Fruit fly (Drosophila melanogaster) whole organism, embryonic: ENCODE results near the gene loj.

ENCODE experiments used
- ATbp ChIP-seq: fragments of 200-800 bp; sonication (Bioruptor generic); optimal IDR thresholded peaks from 2 replicates; lab custom pipeline; 2017; ENCODE audit warnings: missing biosample characterization, mild to moderate bottlenecking, missing genetic modification characterization, missing genetic modification reagents
- Atf3 ChIP-seq: fragments of 200-800 bp; sonication (Bioruptor generic); optimal IDR thresholded peaks from 3 replicates; lab custom pipeline; 2016; ENCODE audit warnings: missing biosample characterization, missing genetic modification characterization
- Blimp-1 ChIP-seq: fragments of 200-800 bp; sonication (Bioruptor generic); optimal IDR thresholded peaks from 3 replicates; lab custom pipeline; 2018; ENCODE audit warnings: missing biosample characterization, missing genetic modification characterization, mild to moderate bottlenecking, moderate library complexity, missing genetic modification reagents
- CG11695 ChIP-seq: fragments of 200-800 bp; sonication (Bioruptor generic); IDR thresholded peaks from 3 replicates; pipeline ENCODE4 v1.3.6; 2022; ENCODE audit warnings: missing biosample characterization, missing genetic modification characterization
- CG13424 ChIP-seq: fragments of 200-800 bp; sonication (Bioruptor generic); optimal IDR thresholded peaks from 2 replicates; lab custom pipeline; 2019; ENCODE audit warnings: missing biosample characterization, mild to moderate bottlenecking, missing genetic modification characterization, moderate library complexity
- CG13775 ChIP-seq: fragments of 200-800 bp; sonication (Bioruptor generic); optimal IDR thresholded peaks from 3 replicates; lab custom pipeline; 2017; ENCODE audit warnings: missing biosample characterization, mild to moderate bottlenecking, missing genetic modification characterization
- CG14965 ChIP-seq: fragments of 200-800 bp; sonication (Bioruptor generic); optimal IDR thresholded peaks from 2 replicates; lab custom pipeline; 2016; ENCODE audit warnings: missing biosample characterization, missing genetic modification characterization, borderline replicate concordance
- CG1647 ChIP-seq: fragments of 200-800 bp; sonication (Bioruptor generic); optimal IDR thresholded peaks from 3 replicates; lab custom pipeline; 2016; ENCODE audit warnings: missing biosample characterization, missing genetic modification characterization
- CG2678 ChIP-seq: fragments of 200-800 bp; sonication (Bioruptor generic); optimal IDR thresholded peaks from 3 replicates; lab custom pipeline; 2019; ENCODE audit warnings: missing biosample characterization, mild to moderate bottlenecking, missing genetic modification characterization, moderate library complexity
- CG3281 ChIP-seq: fragments of 200-800 bp; sonication (Bioruptor generic); optimal IDR thresholded peaks from 3 replicates; lab custom pipeline; 2017; ENCODE audit warnings: missing biosample characterization, mild to moderate bottlenecking, missing genetic modification characterization
- CG3407 ChIP-seq: fragments of 200-800 bp; sonication (Bioruptor generic); optimal IDR thresholded peaks from 2 replicates; lab custom pipeline; 2018; ENCODE audit warnings: missing biosample characterization, mild to moderate bottlenecking, missing genetic modification characterization
- CG3847 ChIP-seq: fragments of 200-800 bp; sonication (Bioruptor generic); IDR thresholded peaks from 2 replicates; pipeline ENCODE4 v1.3.6; 2022; ENCODE audit warnings: missing biosample characterization, missing genetic modification characterization
- CG4282 ChIP-seq: fragments of 200-800 bp; sonication (Bioruptor generic); optimal IDR thresholded peaks from 2 replicates; lab custom pipeline; 2016; ENCODE audit warnings: missing biosample characterization, missing genetic modification characterization
- CG7556 ChIP-seq: fragments of 200-800 bp; sonication (Bioruptor generic); optimal IDR thresholded peaks from 2 replicates; lab custom pipeline; 2017; ENCODE audit warnings: missing biosample characterization, mild to moderate bottlenecking, missing genetic modification characterization
- CG8359 ChIP-seq: fragments of 200-800 bp; sonication (Bioruptor generic); optimal IDR thresholded peaks from 2 replicates; lab custom pipeline; 2017; ENCODE audit warnings: missing biosample characterization, mild to moderate bottlenecking, missing genetic modification characterization, borderline replicate concordance
- CG9932 ChIP-seq: fragments of 200-800 bp; sonication (Bioruptor generic); IDR thresholded peaks from 2 replicates; pipeline ENCODE4 v1.3.6; 2022; ENCODE audit warnings: missing biosample characterization, missing genetic modification characterization
- Camta ChIP-seq: fragments of 200-800 bp; sonication (Bioruptor generic); optimal IDR thresholded peaks from 2 replicates; lab custom pipeline; 2016; ENCODE audit warnings: missing biosample characterization, missing genetic modification characterization
- CoRest ChIP-seq: fragments of 200-800 bp; sonication (Bioruptor generic); optimal IDR thresholded peaks from 3 replicates; lab custom pipeline; 2018; ENCODE audit warnings: missing biosample characterization, mild to moderate bottlenecking, missing genetic modification characterization, moderate library complexity
- CrebB ChIP-seq: fragments of 200-800 bp; sonication (Bioruptor generic); optimal IDR thresholded peaks from 3 replicates; lab custom pipeline; 2018; ENCODE audit warnings: missing biosample characterization, mild to moderate bottlenecking, missing genetic modification characterization
- Drgx ChIP-seq: fragments of 200-800 bp; sonication (Bioruptor generic); IDR thresholded peaks from 2 replicates; pipeline ENCODE4 v1.3.6; 2022; ENCODE audit warnings: missing biosample characterization, missing genetic modification characterization
- Eip74EF ChIP-seq, 2 experiments: fragments of 200-800 bp in 1 of 2; fragments of >200 bp in 1 of 2; sonication (Bioruptor generic) in 1 of 2; optimal IDR thresholded peaks; 2 replicates each; lab custom pipeline; 2017 to 2019; ENCODE audit warnings: missing biosample characterization in 2 of 2, missing genetic modification characterization in 2 of 2, mild to moderate bottlenecking in 1 of 2, moderate library complexity in 1 of 2
- Fer3 ChIP-seq: fragments of 200-800 bp; sonication (Bioruptor generic); optimal IDR thresholded peaks from 2 replicates; lab custom pipeline; 2018; ENCODE audit warnings: missing biosample characterization, mild to moderate bottlenecking, missing genetic modification characterization, moderate library complexity
- HHEX ChIP-seq: fragments of 200-800 bp; sonication (Bioruptor generic); optimal IDR thresholded peaks from 3 replicates; lab custom pipeline; 2017; ENCODE audit warnings: missing biosample characterization, mild to moderate bottlenecking, missing genetic modification characterization, missing genetic modification reagents
- Nf-YA ChIP-seq: fragments of 200-800 bp; sonication (Bioruptor generic); IDR thresholded peaks from 2 replicates; pipeline ENCODE4 v1.3.6; 2022; ENCODE audit warnings: missing biosample characterization, missing genetic modification characterization
- PHDP ChIP-seq: fragments of 200-800 bp; sonication (Bioruptor generic); optimal IDR thresholded peaks from 3 replicates; lab custom pipeline; 2018; ENCODE audit warnings: missing biosample characterization, mild to moderate bottlenecking, missing genetic modification characterization, moderate library complexity
- Rx ChIP-seq: fragments of 200-800 bp; sonication (Bioruptor generic); IDR thresholded peaks from 2 replicates; pipeline ENCODE4 v1.3.6; 2022; ENCODE audit warnings: missing biosample characterization, missing genetic modification characterization
- Six4 ChIP-seq: fragments of 200-800 bp; sonication (Bioruptor generic); optimal IDR thresholded peaks from 2 replicates; lab custom pipeline; 2016; ENCODE audit warnings: missing biosample characterization, missing genetic modification characterization
- Sox100B ChIP-seq: fragments of 200-800 bp; sonication (Bioruptor generic); optimal IDR thresholded peaks from 3 replicates; lab custom pipeline; 2018; ENCODE audit warnings: missing biosample characterization, mild to moderate bottlenecking, missing genetic modification characterization
- Sry-δ ChIP-seq: fragments of 200-800 bp; sonication (Bioruptor generic); optimal IDR thresholded peaks from 2 replicates; lab custom pipeline; 2016; ENCODE audit warnings: missing biosample characterization, missing genetic modification characterization
- Ssrp ChIP-seq: fragments of 200-800 bp; sonication (Bioruptor generic); optimal IDR thresholded peaks from 2 replicates; lab custom pipeline; 2018; ENCODE audit warnings: missing biosample characterization, mild to moderate bottlenecking, missing genetic modification characterization, moderate library complexity
- ap ChIP-seq: fragments of 200-800 bp; sonication (Bioruptor generic); IDR thresholded peaks from 2 replicates; pipeline ENCODE4 v1.3.6; 2022; ENCODE audit warnings: missing biosample characterization, missing genetic modification characterization
- ash1 ChIP-seq: fragments of 200-800 bp; sonication (Bioruptor generic); optimal IDR thresholded peaks from 2 replicates; lab custom pipeline; 2018; ENCODE audit warnings: missing biosample characterization, mild to moderate bottlenecking, missing genetic modification characterization
- bsh ChIP-seq, 2 experiments: fragments of 200-800 bp; sonication (Bioruptor generic); optimal IDR thresholded peaks; 2 replicates each; lab custom pipeline; 2017 to 2018; ENCODE audit warnings: mild to moderate bottlenecking in 2 of 2, missing biosample characterization in 2 of 2, missing genetic modification characterization in 2 of 2, moderate library complexity in 1 of 2
- chinmo ChIP-seq: fragments of 200-800 bp; sonication (Bioruptor generic); IDR thresholded peaks from 4 replicates; pipeline ENCODE4 v1.3.6; 2022; ENCODE audit warnings: missing biosample characterization, missing genetic modification characterization; ENCODE audit not compliant: partially characterized antibody
- crp ChIP-seq, 2 experiments: fragments of 200-800 bp; sonication (Bioruptor generic); optimal IDR thresholded peaks; 2 replicates in 1 of 2; 3 replicates in 1 of 2; lab custom pipeline; 2017; ENCODE audit warnings: missing biosample characterization in 2 of 2, missing genetic modification characterization in 2 of 2, mild to moderate bottlenecking in 1 of 2, moderate library complexity in 1 of 2
- fd64A ChIP-seq: fragments of 200-800 bp; sonication (Bioruptor generic); optimal IDR thresholded peaks from 3 replicates; lab custom pipeline; 2018; ENCODE audit warnings: missing biosample characterization, mild to moderate bottlenecking, missing genetic modification characterization
- gcm2 ChIP-seq: fragments of 200-800 bp; sonication (Bioruptor generic); optimal IDR thresholded peaks from 2 replicates; lab custom pipeline; 2016; ENCODE audit warnings: missing biosample characterization, missing genetic modification characterization
- gem ChIP-seq: fragments of 200-800 bp; sonication (Bioruptor generic); optimal IDR thresholded peaks from 2 replicates; lab custom pipeline; 2019; ENCODE audit warnings: missing biosample characterization, mild to moderate bottlenecking, missing genetic modification characterization, moderate library complexity
- nom ChIP-seq: fragments of 200-800 bp; sonication (Bioruptor generic); optimal IDR thresholded peaks from 2 replicates; lab custom pipeline; 2017; ENCODE audit warnings: missing biosample characterization, missing genetic modification characterization, mild to moderate bottlenecking, moderate library complexity, missing genetic modification reagents
- oc ChIP-seq: fragments of 200-800 bp; sonication (Bioruptor generic); optimal IDR thresholded peaks from 2 replicates; lab custom pipeline; 2018; ENCODE audit warnings: missing biosample characterization, mild to moderate bottlenecking, missing genetic modification characterization, moderate library complexity
- pan ChIP-seq, 4 experiments: fragments of >200 bp in 3 of 4; fragments of 200-800 bp in 1 of 4; sonication (Bioruptor generic) in 1 of 4; optimal IDR thresholded peaks in 3 of 4; IDR thresholded peaks in 1 of 4; 2 replicates each; pipeline versions ENCODE4 v1.3.6 to Lab custom; 2017 to 2022; ENCODE audit warnings: missing biosample characterization in 2 of 4, missing genetic modification characterization in 2 of 4, mixed read lengths in 1 of 4
- slp2 ChIP-seq: fragments of 200-800 bp; sonication (Bioruptor generic); optimal IDR thresholded peaks from 2 replicates; lab custom pipeline; 2016; ENCODE audit warnings: missing biosample characterization, missing genetic modification characterization
- so ChIP-seq: fragments of 200-800 bp; sonication (Bioruptor generic); IDR thresholded peaks from 3 replicates; pipeline ENCODE4 v1.3.6; 2022; ENCODE audit warnings: missing biosample characterization, missing genetic modification characterization
- unpg ChIP-seq: fragments of 200-800 bp; sonication (Bioruptor generic); optimal IDR thresholded peaks from 3 replicates; lab custom pipeline; 2018; ENCODE audit warnings: missing biosample characterization, mild to moderate bottlenecking, missing genetic modification characterization, moderate library complexity
- wek ChIP-seq: fragments of 200-800 bp; sonication (Bioruptor generic); optimal IDR thresholded peaks from 3 replicates; lab custom pipeline; 2018; ENCODE audit warnings: missing biosample characterization, mild to moderate bottlenecking, missing genetic modification characterization, moderate library complexity

Gene loj

DNA sequence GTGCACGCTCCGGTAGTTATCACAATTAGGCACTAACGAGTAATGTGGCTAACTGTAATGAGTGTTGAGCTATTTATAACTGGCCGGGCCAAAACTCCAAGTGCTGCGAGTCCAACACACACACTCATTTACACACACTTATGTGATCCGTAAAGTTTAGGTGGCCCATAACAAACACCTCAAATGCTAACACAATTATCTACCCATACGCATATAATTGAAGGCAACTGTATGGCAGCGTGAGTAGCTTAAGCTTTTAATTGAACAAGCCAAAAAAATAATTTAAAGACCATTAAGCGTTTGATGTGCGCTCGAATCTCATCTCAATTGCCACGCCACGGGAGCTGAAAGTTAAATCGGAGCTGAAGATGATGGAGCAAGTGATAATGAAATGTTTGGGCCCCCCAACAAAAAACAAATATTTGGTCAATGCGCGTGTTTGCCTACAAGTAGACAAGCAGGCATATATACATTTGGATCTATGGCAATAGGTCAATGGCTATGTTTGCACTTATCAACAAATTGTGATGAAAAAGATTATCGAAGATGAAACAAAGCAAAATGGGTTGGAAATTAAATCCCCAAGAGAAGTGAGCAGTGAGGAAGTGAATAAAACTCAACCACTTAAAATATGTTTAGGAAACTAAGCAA lies 45.3 kb downstream of the loj start, which contains the start of gene Cpr65Av (continued):
- TF ChIP-seq wek (GFP tag; lab: Kevin White, UChicago), result peak; percentile 50
- no peak for TF ChIP-seq Drgx (GFP tag; lab: Robert Waterston, UW)
- peak; percentile 22 for TF ChIP-seq oc (tag; lab: Kevin White, UChicago)
- peak in 1 of 2 experiments; percentile 11 for TF ChIP-seq Eip74EF (GFP tag; optimal IDR thresholded peaks at IDR 0.05; lab: Kevin White, UChicago)
- TF ChIP-seq Sox100B (GFP tag; lab: Kevin White, UChicago), result peak; percentile 38
- TF ChIP-seq nom, result no peak
- peak; percentile 54 for TF ChIP-seq PHDP
- peak; percentile 33; the same call in 1 of the 2 replicates for TF ChIP-seq Nf-YA (GFP tag; lab: Robert Waterston, UW)
- TF ChIP-seq Fer3 (tag; lab: Kevin White, UChicago), result no peak
- peak; percentile 16 for TF ChIP-seq fd64A (GFP tag; lab: Kevin White, UChicago)
- TF ChIP-seq ash1, result no peak
- TF ChIP-seq CoRest (tag; lab: Kevin White, UChicago), result peak; percentile 7
- peak; percentile 27 for TF ChIP-seq CG2678 (tag; lab: Kevin White, UChicago)
- no peak for TF ChIP-seq CG14965 (GFP tag; lab: Kevin White, UChicago)
- TF ChIP-seq so (GFP tag; lab: Robert Waterston, UW), result no peak
- peak; percentile 6 for TF ChIP-seq Atf3
- peak; percentile 26 for TF ChIP-seq CG3407 (GFP tag; lab: Kevin White, UChicago)
- TF ChIP-seq unpg, result peak; percentile 24
- no peak for TF ChIP-seq CG7556
- TF ChIP-seq CrebB, result peak; percentile 26
- TF ChIP-seq ATbp (GFP tag; lab: Kevin White, UChicago), result peak; percentile 62
- TF ChIP-seq bsh (GFP tag; optimal IDR thresholded peaks at IDR 0.05; lab: Kevin White, UChicago), result no peak
- TF ChIP-seq, all 482 proteins: peak for 66

dm6 chr3L:6140771-6141472 lies 46.1 kb downstream of the loj start:
- peak; percentile 82; the same call in 2 of the 4 replicates for TF ChIP-seq chinmo (GFP tag; lab: Robert Waterston, UW)
- no peak for TF ChIP-seq crp (GFP tag; optimal IDR thresholded peaks at IDR 0.05; lab: Kevin White, UChicago)
- TF ChIP-seq CG11695 (GFP tag; lab: Robert Waterston, UW), result 0 out of 3 replicates have a peak, but pooled peaks have one; percentile 17
- TF ChIP-seq CG1647 (GFP tag; lab: Kevin White, UChicago), result no peak
- TF ChIP-seq Sry-δ (GFP tag; lab: Kevin White, UChicago), result no peak
- TF ChIP-seq CG13775 (GFP tag; lab: Kevin White, UChicago), result no peak
- TF ChIP-seq CG3281, result no peak
- TF ChIP-seq fd64A (GFP tag; lab: Kevin White, UChicago), result no peak
- no peak for TF ChIP-seq ap (GFP tag; lab: Robert Waterston, UW)
- TF ChIP-seq pan (optimal IDR thresholded peaks at IDR 0.05; lab: Kevin White, UChicago), result no peak
- no peak for TF ChIP-seq pan (GFP tag; optimal IDR thresholded peaks at IDR 0.05 in 1 of 2, IDR thresholded peaks at IDR 0.05 in 1 of 2)
- no peak for TF ChIP-seq CG4282 (GFP tag; lab: Kevin White, UChicago)
- TF ChIP-seq Six4, result no peak
- no peak for TF ChIP-seq CG3847 (GFP tag; lab: Robert Waterston, UW)
- TF ChIP-seq Camta (GFP tag; lab: Kevin White, UChicago), result no peak
- no peak for TF ChIP-seq HHEX (GFP tag; lab: Kevin White, UChicago)
- TF ChIP-seq CG9932 (GFP tag; lab: Robert Waterston, UW), result peak; percentile 39; the same call in 1 of the 2 replicates
- no peak for TF ChIP-seq CG8359 (GFP tag; lab: Kevin White, UChicago)
- TF ChIP-seq gem (tag; lab: Kevin White, UChicago), result peak; percentile 52
- TF ChIP-seq Ssrp (tag; lab: Kevin White, UChicago), result no peak
- no peak for TF ChIP-seq gcm2 (GFP tag; lab: Kevin White, UChicago)
- TF ChIP-seq nom, result no peak
- TF ChIP-seq Fer3 (tag; lab: Kevin White, UChicago), result no peak
- TF ChIP-seq unpg, result peak; percentile 0
- no peak for TF ChIP-seq CG13424
- no peak for TF ChIP-seq Rx (GFP tag; lab: Robert Waterston, UW)
- TF ChIP-seq Blimp-1, result no peak
- no peak for TF ChIP-seq slp2 (GFP tag; lab: Kevin White, UChicago)
